Fruit fly (Drosophila melanogaster) whole organism, embryonic: ENCODE data around the gene GluRIIE.

ENCODE experiments used
- B-H2 ChIP-seq: fragments of 200-800 bp; sonication (Bioruptor generic); optimal IDR thresholded peaks from 2 replicates; lab custom pipeline; 2018; ENCODE audit warnings: missing biosample characterization, mild to moderate bottlenecking, missing genetic modification characterization
- CG10147 ChIP-seq: fragments of 200-800 bp; sonication (Bioruptor generic); optimal IDR thresholded peaks from 2 replicates; lab custom pipeline; 2019; ENCODE audit warnings: missing biosample characterization, mild to moderate bottlenecking, missing genetic modification characterization, moderate library complexity
- CG10462 ChIP-seq: fragments of 200-800 bp; sonication (Bioruptor generic); optimal IDR thresholded peaks from 2 replicates; lab custom pipeline; 2016; ENCODE audit warnings: missing biosample characterization, missing genetic modification characterization
- CG10543 ChIP-seq: fragments of 200-800 bp; sonication (Bioruptor generic); optimal IDR thresholded peaks from 3 replicates; lab custom pipeline; 2017; ENCODE audit warnings: missing biosample characterization, mild to moderate bottlenecking, missing genetic modification characterization, moderate library complexity
- CG13775 ChIP-seq: fragments of 200-800 bp; sonication (Bioruptor generic); optimal IDR thresholded peaks from 3 replicates; lab custom pipeline; 2017; ENCODE audit warnings: missing biosample characterization, mild to moderate bottlenecking, missing genetic modification characterization
- CG14050 ChIP-seq: fragments of 200-800 bp; sonication (Bioruptor generic); IDR thresholded peaks from 3 replicates; pipeline ENCODE4 v1.3.6; 2022; ENCODE audit warnings: missing biosample characterization, missing genetic modification characterization
- CG14710 ChIP-seq: fragments of 200-800 bp; sonication (Bioruptor generic); optimal IDR thresholded peaks from 3 replicates; lab custom pipeline; 2019; ENCODE audit warnings: missing biosample characterization, mild to moderate bottlenecking, missing genetic modification characterization, moderate library complexity
- CG15601 ChIP-seq: fragments of 200-800 bp; sonication (Bioruptor generic); optimal IDR thresholded peaks from 3 replicates; lab custom pipeline; 2019; ENCODE audit warnings: missing biosample characterization, mild to moderate bottlenecking, missing genetic modification characterization, moderate library complexity
- CG17359 ChIP-seq: fragments of 200-800 bp; sonication (Bioruptor generic); optimal IDR thresholded peaks from 3 replicates; lab custom pipeline; 2018; ENCODE audit warnings: missing biosample characterization, mild to moderate bottlenecking, missing genetic modification characterization, moderate library complexity
- CG2116 ChIP-seq: fragments of 200-800 bp; sonication (Bioruptor generic); optimal IDR thresholded peaks from 3 replicates; lab custom pipeline; 2018; ENCODE audit warnings: missing biosample characterization, mild to moderate bottlenecking, missing genetic modification characterization
- CG2129 ChIP-seq: fragments of 200-800 bp; sonication (Bioruptor generic); IDR thresholded peaks from 2 replicates; pipeline ENCODE4 v1.3.6; 2022; ENCODE audit warnings: missing biosample characterization, missing genetic modification characterization; ENCODE audit not compliant: partially characterized antibody
- CG2875 ChIP-seq: fragments of 200-800 bp; sonication (Bioruptor generic); optimal IDR thresholded peaks from 2 replicates; lab custom pipeline; 2017; ENCODE audit warnings: missing biosample characterization, mild to moderate bottlenecking, missing genetic modification characterization, missing genetic modification reagents
- CG31224 ChIP-seq: fragments of 200-800 bp; sonication (Bioruptor generic); IDR thresholded peaks from 2 replicates; pipeline ENCODE4 v1.3.6; 2022; ENCODE audit warnings: missing biosample characterization, missing genetic modification characterization
- CG31365 ChIP-seq: fragments of 200-800 bp; sonication (Bioruptor generic); optimal IDR thresholded peaks from 2 replicates; lab custom pipeline; 2018; ENCODE audit warnings: missing biosample characterization, mild to moderate bottlenecking, missing genetic modification characterization
- CG31388 ChIP-seq: fragments of 200-800 bp; sonication (Bioruptor generic); optimal IDR thresholded peaks from 2 replicates; lab custom pipeline; 2016; ENCODE audit warnings: missing biosample characterization, missing genetic modification characterization
- CG32767 ChIP-seq: fragments of 200-800 bp; sonication (Bioruptor generic); IDR thresholded peaks from 2 replicates; pipeline ENCODE4 v1.3.6; 2022; ENCODE audit warnings: missing biosample characterization, missing genetic modification characterization
- CG34376 ChIP-seq: fragments of 200-800 bp; sonication (Bioruptor generic); optimal IDR thresholded peaks from 2 replicates; lab custom pipeline; 2018; ENCODE audit warnings: missing biosample characterization, mild to moderate bottlenecking, missing genetic modification characterization
- CG3847 ChIP-seq: fragments of 200-800 bp; sonication (Bioruptor generic); IDR thresholded peaks from 2 replicates; pipeline ENCODE4 v1.3.6; 2022; ENCODE audit warnings: missing biosample characterization, missing genetic modification characterization
- CG8359 ChIP-seq: fragments of 200-800 bp; sonication (Bioruptor generic); optimal IDR thresholded peaks from 2 replicates; lab custom pipeline; 2017; ENCODE audit warnings: missing biosample characterization, mild to moderate bottlenecking, missing genetic modification characterization, borderline replicate concordance
- D ChIP-seq, 2 experiments: fragments of 200-800 bp in 1 of 2; fragments of >200 bp in 1 of 2; sonication (Bioruptor generic) in 1 of 2; optimal IDR thresholded peaks; 2 replicates in 1 of 2; 3 replicates in 1 of 2; lab custom pipeline; 2017; ENCODE audit warnings: mild to moderate bottlenecking in 1 of 2, missing biosample characterization in 1 of 2, missing genetic modification characterization in 1 of 2, missing genetic modification reagents in 1 of 2
- Dp ChIP-seq: fragments of 200-800 bp; sonication (Bioruptor generic); optimal IDR thresholded peaks from 2 replicates; lab custom pipeline; 2018; ENCODE audit warnings: missing biosample characterization, mild to moderate bottlenecking, missing genetic modification characterization, moderate library complexity
- Hmr ChIP-seq: fragments of 200-800 bp; sonication (Bioruptor generic); optimal IDR thresholded peaks from 3 replicates; lab custom pipeline; 2017; ENCODE audit warnings: mild to moderate bottlenecking, missing biosample characterization, missing genetic modification reagents, missing genetic modification characterization
- Lim3 ChIP-seq: fragments of 200-800 bp; sonication (Bioruptor generic); IDR thresholded peaks from 2 replicates; pipeline ENCODE4 v1.3.6; 2022; ENCODE audit warnings: missing biosample characterization, missing genetic modification characterization
- Lpt ChIP-seq: fragments of >200 bp; optimal IDR thresholded peaks from 2 replicates; lab custom pipeline; 2018; ENCODE audit warnings: missing biosample characterization, missing genetic modification characterization
- Taf1 ChIP-seq: fragments of 200-800 bp; sonication (Bioruptor generic); IDR thresholded peaks from 2 replicates; pipeline ENCODE4 v1.3.6; 2022; ENCODE audit warnings: missing biosample characterization, missing genetic modification characterization
- al ChIP-seq: fragments of 200-800 bp; sonication (Bioruptor generic); IDR thresholded peaks from 2 replicates; pipeline ENCODE4 v1.3.6; 2022; ENCODE audit warnings: missing biosample characterization, missing genetic modification characterization
- bbx ChIP-seq: fragments of 200-800 bp; sonication (Bioruptor generic); IDR thresholded peaks from 2 replicates; pipeline ENCODE4 v1.3.6; 2022; ENCODE audit warnings: missing biosample characterization, missing genetic modification characterization; ENCODE audit not compliant: partially characterized antibody
- btn ChIP-seq: fragments of 200-800 bp; sonication (Bioruptor generic); optimal IDR thresholded peaks from 2 replicates; lab custom pipeline; 2016; ENCODE audit warnings: missing biosample characterization, missing genetic modification characterization
- cas ChIP-seq: fragments of 200-800 bp; sonication (Bioruptor generic); IDR thresholded peaks from 2 replicates; pipeline ENCODE4 v1.3.6; 2022; ENCODE audit warnings: missing biosample characterization, missing genetic modification characterization
- croc ChIP-seq: fragments of 200-800 bp; sonication (Bioruptor generic); conservative IDR thresholded peaks from 3 replicates; pipeline ENCODE4 v1.3.6; 2022; ENCODE audit warnings: missing biosample characterization, missing genetic modification characterization
- disco-r ChIP-seq: fragments of 200-800 bp; sonication (Bioruptor generic); optimal IDR thresholded peaks from 2 replicates; lab custom pipeline; 2016; ENCODE audit warnings: missing biosample characterization, missing genetic modification characterization
- dpn ChIP-seq, 2 experiments: fragments of 200-800 bp; sonication (Bioruptor generic); optimal IDR thresholded peaks; 3 replicates each; lab custom pipeline; 2016; ENCODE audit warnings: missing biosample characterization in 2 of 2, missing genetic modification characterization in 2 of 2
- ems ChIP-seq: fragments of 200-800 bp; sonication (Bioruptor generic); optimal IDR thresholded peaks from 3 replicates; lab custom pipeline; 2016; ENCODE audit warnings: missing biosample characterization, missing genetic modification characterization
- en ChIP-seq: fragments of 200-800 bp; sonication (Bioruptor generic); optimal IDR thresholded peaks from 2 replicates; lab custom pipeline; 2016; ENCODE audit warnings: missing biosample characterization, missing genetic modification characterization
- ewg ChIP-seq: fragments of 200-800 bp; sonication (Bioruptor generic); optimal IDR thresholded peaks from 3 replicates; lab custom pipeline; 2017; ENCODE audit warnings: mild to moderate bottlenecking, missing biosample characterization, missing genetic modification reagents, missing genetic modification characterization
- exex ChIP-seq: fragments of 200-800 bp; sonication (Bioruptor generic); optimal IDR thresholded peaks from 4 replicates; lab custom pipeline; 2018; ENCODE audit warnings: missing biosample characterization, mild to moderate bottlenecking, missing genetic modification characterization, moderate library complexity
- fru ChIP-seq: fragments of >200 bp; optimal IDR thresholded peaks from 2 replicates; lab custom pipeline; 2017
- gcm2 ChIP-seq: fragments of 200-800 bp; sonication (Bioruptor generic); optimal IDR thresholded peaks from 2 replicates; lab custom pipeline; 2016; ENCODE audit warnings: missing biosample characterization, missing genetic modification characterization
- lilli ChIP-seq: fragments of 200-800 bp; sonication (Bioruptor generic); optimal IDR thresholded peaks from 3 replicates; lab custom pipeline; 2016; ENCODE audit warnings: missing biosample characterization, missing genetic modification characterization
- nom ChIP-seq: fragments of 200-800 bp; sonication (Bioruptor generic); optimal IDR thresholded peaks from 2 replicates; lab custom pipeline; 2017; ENCODE audit warnings: missing biosample characterization, missing genetic modification characterization, mild to moderate bottlenecking, moderate library complexity, missing genetic modification reagents
- peb ChIP-seq: fragments of 200-800 bp; sonication (Bioruptor generic); IDR thresholded peaks from 2 replicates; pipeline ENCODE4 v1.3.6; 2022; ENCODE audit warnings: missing biosample characterization, missing genetic modification characterization
- schlank ChIP-seq: fragments of 200-800 bp; sonication (Bioruptor generic); optimal IDR thresholded peaks from 2 replicates; lab custom pipeline; 2018; ENCODE audit warnings: missing biosample characterization, mild to moderate bottlenecking, missing genetic modification characterization
- sd ChIP-seq: fragments of 200-800 bp; sonication (Bioruptor generic); optimal IDR thresholded peaks from 3 replicates; lab custom pipeline; 2018; ENCODE audit warnings: missing biosample characterization, mild to moderate bottlenecking, missing genetic modification characterization, moderate library complexity
- sens ChIP-seq: fragments of 200-800 bp; sonication (Bioruptor generic); peaks from one replicate; lab custom pipeline; 2016; ENCODE audit warnings: missing biosample characterization, missing genetic modification characterization
- tgo ChIP-seq: fragments of 200-800 bp; sonication (Bioruptor generic); IDR thresholded peaks from 3 replicates; pipeline ENCODE4 v1.3.6; 2022; ENCODE audit warnings: missing biosample characterization, missing genetic modification characterization
- ttk ChIP-seq: fragments of 200-800 bp; sonication (Bioruptor generic); IDR thresholded peaks from 2 replicates; pipeline ENCODE4 v2.1.2; 2022; ENCODE audit warnings: missing biosample characterization, missing genetic modification characterization
- zf30C ChIP-seq: fragments of 200-800 bp; sonication (Bioruptor generic); optimal IDR thresholded peaks from 3 replicates; lab custom pipeline; 2018; ENCODE audit warnings: missing biosample characterization, mild to moderate bottlenecking, missing genetic modification characterization
- zfh1 ChIP-seq: fragments of 200-800 bp; sonication (Bioruptor generic); IDR thresholded peaks from 3 replicates; pipeline ENCODE4 v1.3.6; 2022; ENCODE audit warnings: missing biosample characterization, missing genetic modification characterization

The GluRIIE gene

dm6 chr3R:20594194-20595144 lies 54.0 kb downstream of the GluRIIE start (continued):
- TF ChIP-seq sd (tag; lab: Kevin White, UChicago) (peak; percentile 59), CG2116 (peak; percentile 50), CG10147 (GFP tag; lab: Kevin White, UChicago) (peak; percentile 89), Lim3 (GFP tag; lab: Robert Waterston, UW) (no peak), schlank (tag; lab: Kevin White, UChicago) (peak; percentile 20), bbx (GFP tag; lab: Robert Waterston, UW) (no peak), en (GFP tag; lab: Kevin White, UChicago) (no peak), exex (peak; percentile 17), btn (GFP tag; lab: Kevin White, UChicago) (no peak), CG31224 (peak; percentile 38; the same call in 1 of the 2 replicates), CG15601 (tag; lab: Kevin White, UChicago) (peak; percentile 93), CG10462 (peak; percentile 76), ems (GFP tag; lab: Kevin White, UChicago) (no peak), CG8359 (GFP tag; lab: Kevin White, UChicago) (peak; percentile 69), CG17359 (peak; percentile 95), CG34376 (peak; percentile 36), Dp (GFP tag; lab: Kevin White, UChicago) (no peak), peb (GFP tag; lab: Robert Waterston, UW) (peak; percentile 70; the same call in 1 of the 2 replicates), gcm2 (GFP tag; lab: Kevin White, UChicago) (no peak), B-H2 (GFP tag; lab: Kevin White, UChicago) (no peak), Hmr (peak; percentile 84), lilli (GFP tag; lab: Kevin White, UChicago) (peak; percentile 40), CG14710 (tag; lab: Kevin White, UChicago) (peak; percentile 98), Lpt (GFP tag; lab: Kevin White, UChicago) (no peak), CG32767 (peak; percentile 81), zfh1 (GFP tag; lab: Robert Waterston, UW) (peak; percentile 80), CG10543 (peak; percentile 72), CG13775 (GFP tag; lab: Kevin White, UChicago) (peak; percentile 85), CG2129 (no peak), CG31388 (GFP tag; lab: Kevin White, UChicago) (peak; percentile 55), disco-r (GFP tag; lab: Kevin White, UChicago) (no peak), CG2875 (peak; percentile 85), dpn (GFP tag; optimal IDR thresholded peaks at IDR 0.05; lab: Kevin White, UChicago) (peak in 1 of 2 experiments; percentile 77), ewg (GFP tag; lab: Kevin White, UChicago) (peak; percentile 72), nom (peak; percentile 88), D (optimal IDR thresholded peaks at IDR 0.05; lab: Kevin White, UChicago) (no peak), D (GFP tag; optimal IDR thresholded peaks at IDR 0.05; lab: Kevin White, UChicago) (peak; percentile 95), sens (peak; percentile 92), tgo (peak; percentile 84), CG31365 (tag; lab: Kevin White, UChicago) (no peak), CG3847 (GFP tag; lab: Robert Waterston, UW) (peak; percentile 61), al (GFP tag; lab: Robert Waterston, UW) (peak; percentile 43; the same call in 1 of the 2 replicates), ttk (GFP tag; lab: Robert Waterston, UW) (peak; percentile 81), zf30C (peak; percentile 93), CG14050 (GFP tag; lab: Robert Waterston, UW) (peak; percentile 55), fru (lab: Kevin White, UChicago) (no peak), cas (GFP tag; lab: Robert Waterston, UW) (peak; percentile 11; the same call in 1 of the 2 replicates), croc (peak; percentile 92), Taf1 (no peak)
